Worm (Caenorhabditis elegans) whole organism, L1 larva: ENCODE results near the gene ZC504.1.

ENCODE experiments used
- ceh-88 ChIP-seq: fragments of 200-800 bp; sonication (Bioruptor generic); IDR thresholded peaks from 2 replicates; pipeline ENCODE4 v1.3.6; 2022; ENCODE audit warnings: missing genetic modification characterization, missing compliant biosample characterization
- efl-3 ChIP-seq: fragments of 200-800 bp; sonication (Bioruptor generic); optimal IDR thresholded peaks from 2 replicates; lab custom pipeline; 2018; ENCODE audit warnings: mild to moderate bottlenecking, missing genetic modification characterization, missing compliant biosample characterization
- egl-27 ChIP-seq, 2 experiments: fragments of 150-350 bp in 1 of 2; sonication (generic microtip); optimal IDR thresholded peaks; 3 replicates each; lab custom pipeline; 2017 to 2018; ENCODE audit warnings: missing biosample characterization in 2 of 2, missing genetic modification characterization in 2 of 2, missing genetic modification reagents in 2 of 2
- ets-5 ChIP-seq: fragments of 200-800 bp; sonication (Bioruptor generic); IDR thresholded peaks from 2 replicates; pipeline ENCODE4 v1.3.6; 2022; ENCODE audit warnings: missing genetic modification characterization, missing compliant biosample characterization
- lin-13 ChIP-seq: fragments of 150-350 bp; optimal IDR thresholded peaks from 2 replicates; lab custom pipeline; 2014; ENCODE audit warnings: missing biosample characterization, missing genetic modification reagents, missing genetic modification characterization
- mdl-1 ChIP-seq, 2 experiments: fragments of 150-350 bp; optimal IDR thresholded peaks; 2 replicates each; lab custom pipeline; 2014 to 2017; ENCODE audit warnings: missing biosample characterization in 2 of 2, missing genetic modification characterization in 2 of 2, inconsistent platforms in 1 of 2
- nhr-77 ChIP-seq: fragments of 150-350 bp; optimal IDR thresholded peaks from 2 replicates; lab custom pipeline; 2014; ENCODE audit warnings: missing biosample characterization, missing genetic modification characterization
- skn-1 ChIP-seq: fragments of 150-350 bp; optimal IDR thresholded peaks from 2 replicates; lab custom pipeline; 2014; ENCODE audit warnings: missing biosample characterization, missing genetic modification characterization

DNA sequence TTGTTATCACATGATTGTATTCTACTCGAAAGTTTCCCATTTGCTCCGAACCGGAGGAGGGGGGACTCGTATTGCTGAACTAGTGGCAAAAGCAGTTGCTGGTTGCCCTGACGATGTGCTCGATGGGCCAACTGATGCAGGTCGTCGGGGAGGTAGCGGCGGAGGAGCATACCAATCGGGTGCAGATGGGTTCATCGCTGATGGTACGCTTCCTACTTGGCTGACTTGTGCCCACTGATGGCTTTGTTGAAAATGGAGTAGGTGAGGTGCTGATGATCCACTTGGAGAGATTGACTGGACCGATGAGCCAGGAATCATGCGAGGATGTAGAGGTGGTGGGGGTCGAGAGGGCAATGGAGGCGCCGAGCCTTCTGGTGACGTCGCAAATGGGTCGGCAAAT lies 33.4 kb upstream of the ZC504.1 start:
- TF ChIP-seq efl-3 (GFP tag; lab: Kevin White, UChicago) (no peak), egl-27 (tag; optimal IDR thresholded peaks at IDR 0.05; lab: Kevin White, UChicago) (no peak), ceh-88 (no peak), lin-13 (GFP tag; lab: Kevin White, UChicago) (no peak), ets-5 (GFP tag; lab: Robert Waterston, UW) (no peak), skn-1 (no peak), mdl-1 (tag; optimal IDR thresholded peaks at IDR 0.05; lab: Kevin White, UChicago) (no peak), nhr-77 (no peak)
